Worm (Caenorhabditis elegans) whole organism, L4/young adult: ENCODE measurements around the gene Y46E12BL.2.

Experiments
- W03F9.2 ChIP-seq: fragments of 150-350 bp; optimal IDR thresholded peaks from 2 replicates; lab custom pipeline; 2014; ENCODE audit warnings: missing biosample characterization, missing genetic modification characterization
- him-1 ChIP-seq: sonication (generic microtip); optimal IDR thresholded peaks from 2 replicates; lab custom pipeline; 2016; ENCODE audit warnings: missing genotype, missing genetic modification reagents, missing genetic modification characterization, missing compliant biosample characterization

ce11 chrII:15244870-15245269 lies 12.1 kb downstream of the Y46E12BL.2 start:
- TF ChIP-seq W03F9.2 (tag; lab: Kevin White, UChicago) (no peak), him-1 (tag; lab: Kevin White, UChicago) (no peak)
